Worm (Caenorhabditis elegans): Measurements from ENCODE around the gene W07G4.8.

The W07G4.8 gene

DNA sequence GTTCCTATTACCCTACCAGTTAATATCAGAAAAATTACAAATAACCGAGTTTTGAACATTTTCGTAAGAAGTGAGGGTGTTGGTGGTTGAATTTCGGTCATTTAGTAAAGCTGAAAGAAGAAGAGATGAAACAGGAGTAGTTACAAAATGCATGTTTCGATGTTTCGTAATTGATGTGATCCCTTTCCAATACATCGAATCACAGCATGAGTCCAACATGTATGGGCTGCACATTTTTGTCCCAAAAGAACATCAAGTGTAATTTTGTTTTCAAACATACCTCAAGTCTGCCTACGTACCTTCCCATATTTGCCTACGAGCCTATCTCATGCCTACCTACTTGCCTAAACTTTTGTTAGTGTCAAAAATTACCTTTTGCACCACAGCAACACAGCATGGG, 12.9 kb downstream of the W07G4.8 start, which contains the start of gene W07G4.2:
W07G4.2 (minus strand) TSS at position 101 of the 400 bp plus-strand sequence.
- TF ChIP-seq lin-13 (tag; optimal IDR thresholded peaks at IDR 0.05) = no peak
- TF ChIP-seq sem-2 (GFP tag; optimal IDR thresholded peaks at IDR 0.05) = no peak
- no peak for TF ChIP-seq bed-3 (GFP tag; optimal IDR thresholded peaks at IDR 0.05)
- no peak for TF ChIP-seq zip-8 (tag; optimal IDR thresholded peaks at IDR 0.05)
- no peak for TF ChIP-seq nhr-76 (tag; optimal IDR thresholded peaks at IDR 0.05)
- TF ChIP-seq snpc-4 (tag; optimal IDR thresholded peaks at IDR 0.05) = no peak
- TF ChIP-seq unc-39 (tag; optimal IDR thresholded peaks at IDR 0.05) = no peak
- TF ChIP-seq lsy-2 (tag; optimal IDR thresholded peaks at IDR 0.05) = no peak
- TF ChIP-seq nhr-2 (tag; optimal IDR thresholded peaks at IDR 0.05) = no peak
- TF ChIP-seq hlh-1 (tag; optimal IDR thresholded peaks at IDR 0.05) = no peak
- no peak for TF ChIP-seq ceh-39 (tag; optimal IDR thresholded peaks at IDR 0.05)
- no peak for TF ChIP-seq cnd-1 (tag; optimal IDR thresholded peaks at IDR 0.05)
- TF ChIP-seq mab-5 (tag; optimal IDR thresholded peaks at IDR 0.05) = no peak
- TF ChIP-seq tbx-8 (GFP tag; optimal IDR thresholded peaks at IDR 0.05) = no peak
- TF ChIP-seq unc-120 (tag; optimal IDR thresholded peaks at IDR 0.05; ENCODE audit: poor library complexity, severe bottlenecking) = no peak
- no peak for TF ChIP-seq mls-2 (tag; optimal IDR thresholded peaks at IDR 0.05)
- TF ChIP-seq pha-4 (tag; optimal IDR thresholded peaks at IDR 0.05) = no peak
- no peak for TF ChIP-seq ceh-83 (GFP tag; optimal IDR thresholded peaks at IDR 0.05)
- TF ChIP-seq unc-62 (GFP tag; optimal IDR thresholded peaks at IDR 0.05) = no peak
- TF ChIP-seq ztf-11 (tag; optimal IDR thresholded peaks at IDR 0.05) = no peak

DNA sequence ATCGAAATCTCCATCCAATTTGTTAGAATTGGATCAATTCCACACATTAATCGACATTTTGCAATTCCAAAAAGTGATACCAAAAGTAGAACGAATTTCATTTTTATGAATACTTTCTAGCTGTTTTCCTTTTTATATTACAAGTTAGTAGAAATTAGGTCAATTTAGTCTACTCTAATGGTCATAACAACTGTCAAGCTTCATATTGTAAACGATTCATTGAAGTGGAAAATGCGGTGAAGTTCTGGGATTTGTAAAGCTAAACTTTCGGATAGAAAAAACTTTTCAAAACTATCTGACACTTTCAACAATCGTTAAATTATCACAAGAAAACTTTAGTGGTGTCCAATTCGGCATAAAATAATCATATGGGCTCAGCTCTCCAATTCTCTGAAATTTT, 14.8 kb downstream of the W07G4.8 start, which contains the start of gene W07G4.7:
W07G4.7 (minus strand) TSS at position 101 of the 400 bp plus-strand sequence.
- no peak for TF ChIP-seq sptf-1 (tag; optimal IDR thresholded peaks at IDR 0.05)
- TF ChIP-seq M03D4.4 (tag; optimal IDR thresholded peaks at IDR 0.05) = no peak
- no peak for TF ChIP-seq mep-1 (tag; optimal IDR thresholded peaks at IDR 0.05)

DNA sequence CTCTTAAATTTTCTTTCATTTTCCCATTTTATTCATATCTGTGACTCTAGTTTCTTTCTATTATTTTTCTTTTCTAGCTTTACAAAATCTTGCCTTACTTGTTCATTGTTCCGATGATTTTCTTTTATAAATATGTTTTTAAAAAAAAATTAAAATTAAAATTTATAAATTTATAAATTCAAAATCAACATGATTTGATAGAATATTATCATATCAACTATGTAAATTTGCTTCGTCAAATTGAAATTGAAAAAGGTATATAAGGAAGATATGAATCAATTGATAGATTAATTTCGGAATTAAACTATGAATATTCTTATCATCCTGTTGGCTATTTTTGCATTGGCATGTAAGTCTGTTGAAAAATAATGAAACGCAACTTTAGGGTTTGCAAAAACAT, 16.1 kb downstream of the W07G4.8 start, which contains the start of gene W07G4.1:
W07G4.1 (plus strand) TSS at position 301 of the 400 bp plus-strand sequence.
- TF ChIP-seq ceh-83 (GFP tag; optimal IDR thresholded peaks at IDR 0.05) (no peak), ceh-39 (tag; optimal IDR thresholded peaks at IDR 0.05) (no peak), ces-1 (GFP tag; optimal IDR thresholded peaks at IDR 0.05) (no peak), nhr-28 (tag; optimal IDR thresholded peaks at IDR 0.05) (no peak)

DNA sequence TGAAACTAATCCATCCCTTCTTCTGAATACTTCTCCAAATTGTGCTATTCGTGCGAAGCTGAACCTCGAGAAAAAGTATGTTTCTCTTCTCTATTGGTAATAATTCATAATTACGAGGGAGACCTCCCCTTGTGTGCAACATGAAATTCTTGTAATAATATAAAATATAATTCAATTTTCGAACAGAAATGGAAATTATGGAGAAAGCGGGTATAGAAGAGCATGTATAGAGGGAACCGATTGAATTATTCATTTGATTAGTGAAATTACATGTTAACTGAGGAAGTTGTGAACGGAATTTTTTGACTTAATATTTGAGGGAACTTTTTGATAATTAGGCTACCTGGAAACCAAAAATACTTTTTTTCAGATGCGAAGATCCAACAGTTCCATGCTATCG, 20.5 kb downstream of the W07G4.8 start:
- TF ChIP-seq unc-62 (GFP tag; optimal IDR thresholded peaks at IDR 0.05) (no peak), tbx-8 (GFP tag; optimal IDR thresholded peaks at IDR 0.05) (no peak), ces-1 (GFP tag; optimal IDR thresholded peaks at IDR 0.05) (peak; percentile 99), bed-3 (GFP tag; optimal IDR thresholded peaks at IDR 0.05) (no peak)

DNA sequence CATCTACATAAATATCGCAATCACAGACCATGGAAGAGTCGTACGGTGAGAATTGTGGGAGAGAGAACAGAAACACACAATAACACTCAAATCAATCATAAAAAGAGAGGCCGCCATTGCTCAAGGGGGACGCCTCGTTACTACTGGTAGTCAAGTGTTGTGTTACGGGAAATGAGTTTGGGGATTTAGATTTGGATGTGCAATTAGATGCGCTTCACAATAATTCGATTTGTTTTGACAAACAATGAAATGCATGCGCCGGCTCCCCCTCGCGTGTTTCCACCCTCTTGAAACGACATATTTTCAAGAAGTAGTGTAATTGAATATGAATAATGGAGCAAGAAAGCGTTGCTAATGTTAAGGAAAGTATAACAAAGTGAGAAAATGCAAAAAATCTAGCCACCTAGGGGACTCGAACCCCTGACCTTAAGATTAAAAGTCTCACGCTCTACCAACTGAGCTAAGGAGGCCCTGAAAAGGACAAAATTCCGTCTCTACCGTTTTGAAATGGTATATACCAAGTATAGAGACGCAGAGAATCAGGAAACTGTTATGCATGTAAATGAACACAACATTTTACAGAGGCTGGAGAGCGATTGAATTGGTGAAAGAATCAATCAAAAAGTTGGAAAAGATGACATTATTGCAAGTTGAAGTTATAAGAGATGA, 22.6 kb downstream of the W07G4.8 start:
- TF ChIP-seq ces-1 (GFP tag; optimal IDR thresholded peaks at IDR 0.05) (peak; percentile 94), zip-8 (tag; optimal IDR thresholded peaks at IDR 0.05) (peak; percentile 78), sptf-1 (tag; optimal IDR thresholded peaks at IDR 0.05) (no peak), ham-2 (GFP tag; optimal IDR thresholded peaks at IDR 0.05) (no peak)

DNA sequence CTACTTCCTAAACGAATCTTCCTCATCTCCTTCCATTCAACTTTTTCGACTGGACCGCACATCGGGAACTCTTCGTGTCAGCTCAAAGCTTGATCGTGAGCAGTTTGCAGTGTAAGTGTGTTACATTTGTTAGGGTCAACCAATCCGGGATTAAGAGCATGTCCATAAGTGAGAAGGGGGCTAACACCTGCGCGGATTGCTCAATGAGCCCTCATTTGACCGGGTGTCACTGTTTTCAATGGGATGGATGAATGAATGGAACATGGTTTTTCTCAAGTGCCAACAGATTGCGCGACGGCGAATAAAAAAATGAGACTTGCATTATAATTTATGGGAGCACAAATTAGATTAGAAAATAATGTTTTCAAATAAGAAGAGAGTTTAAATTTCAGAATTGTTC, 24.1 kb downstream of the W07G4.8 start:
- TF ChIP-seq ces-1 (GFP tag; optimal IDR thresholded peaks at IDR 0.05) = peak; percentile 54
- TF ChIP-seq drap-1 (GFP tag; optimal IDR thresholded peaks at IDR 0.05) = no peak
- peak; percentile 85 for TF ChIP-seq nhr-2 (tag; optimal IDR thresholded peaks at IDR 0.05)
- no peak for TF ChIP-seq bed-3 (GFP tag; optimal IDR thresholded peaks at IDR 0.05)

DNA sequence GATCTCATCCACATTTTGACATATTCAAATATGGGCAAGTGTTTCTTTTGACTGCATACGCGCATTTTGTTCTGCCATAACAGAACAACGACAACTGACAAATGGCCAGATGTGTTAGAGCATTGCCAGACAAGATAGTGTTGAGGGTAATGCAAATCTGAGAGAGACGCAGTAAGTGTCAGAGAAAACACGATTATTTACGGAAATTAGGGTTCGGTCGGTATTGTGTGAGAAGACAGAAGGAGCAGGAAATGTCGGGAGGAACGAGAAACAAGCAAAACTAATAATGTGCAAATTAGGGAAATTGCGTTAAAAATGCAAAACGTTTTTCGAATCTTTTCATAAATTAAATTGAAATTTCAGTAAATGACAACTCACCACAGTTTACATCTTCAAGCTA, 24.9 kb downstream of the W07G4.8 start:
- TF ChIP-seq cnd-1 (tag; optimal IDR thresholded peaks at IDR 0.05) = peak; percentile 64
- peak; percentile 100 for TF ChIP-seq ces-1 (GFP tag; optimal IDR thresholded peaks at IDR 0.05)
- peak; percentile 45 for TF ChIP-seq unc-62 (GFP tag; optimal IDR thresholded peaks at IDR 0.05)
- TF ChIP-seq hlh-1 (tag; optimal IDR thresholded peaks at IDR 0.05) = peak; percentile 5
- peak; percentile 10 for TF ChIP-seq nhr-2 (tag; optimal IDR thresholded peaks at IDR 0.05)
- TF ChIP-seq unc-120 (tag; optimal IDR thresholded peaks at IDR 0.05; ENCODE audit: poor library complexity, severe bottlenecking) = no peak
- TF ChIP-seq tbx-8 (GFP tag; optimal IDR thresholded peaks at IDR 0.05) = no peak

All from whole organism, mixed stage, embryonic.